Worm (Caenorhabditis elegans) whole organism, mixed stage, embryonic: Measurements from ENCODE around the gene Y49F6B.8.

ENCODE experiments used
- bed-3 ChIP-seq: fragments of 200-800 bp; sonication (Bioruptor generic); optimal IDR thresholded peaks from 3 replicates; lab custom pipeline; 2018; ENCODE audit warnings: mild to moderate bottlenecking, missing genetic modification characterization, moderate library complexity, missing compliant biosample characterization
- ces-1 ChIP-seq: fragments of 150-350 bp; optimal IDR thresholded peaks from 2 replicates; lab custom pipeline; 2014; ENCODE audit warnings: missing biosample characterization, missing genetic modification reagents, missing genetic modification characterization
- cnd-1 ChIP-seq: fragments of 200-800 bp; sonication (Bioruptor generic); optimal IDR thresholded peaks from 2 replicates; lab custom pipeline; 2018; ENCODE audit warnings: mild to moderate bottlenecking, missing genetic modification characterization, missing compliant biosample characterization
- elt-1 ChIP-seq: sonication (generic microtip); optimal IDR thresholded peaks from 2 replicates; lab custom pipeline; 2017; ENCODE audit warnings: missing genetic modification characterization, mild to moderate bottlenecking, missing compliant biosample characterization, antibody characterized with exemption, moderate library complexity, borderline replicate concordance; ENCODE audit not compliant: insufficient read depth
- elt-3 ChIP-seq: fragments of 150-350 bp; optimal IDR thresholded peaks from 2 replicates; lab custom pipeline; 2014; ENCODE audit warnings: missing biosample characterization, missing genetic modification characterization
- lin-13 ChIP-seq: fragments of 150-350 bp; optimal IDR thresholded peaks from 2 replicates; lab custom pipeline; 2014; ENCODE audit warnings: missing biosample characterization, missing genetic modification characterization
- mep-1 ChIP-seq: fragments of 150-350 bp; optimal IDR thresholded peaks from 2 replicates; lab custom pipeline; 2017; ENCODE audit warnings: missing biosample characterization, missing genetic modification reagents, missing genetic modification characterization, inconsistent platforms
- nhr-28 ChIP-seq: fragments of 150-350 bp; optimal IDR thresholded peaks from 2 replicates; lab custom pipeline; 2014; ENCODE audit warnings: missing biosample characterization, missing genetic modification characterization
- sem-2 ChIP-seq: fragments of 200-800 bp; sonication (Bioruptor generic); optimal IDR thresholded peaks from 2 replicates; lab custom pipeline; 2018; ENCODE audit warnings: mild to moderate bottlenecking, missing genetic modification characterization, missing compliant biosample characterization
- snpc-4 ChIP-seq: fragments of 150-350 bp; optimal IDR thresholded peaks from 2 replicates; lab custom pipeline; 2014; ENCODE audit warnings: missing biosample characterization, missing genetic modification characterization
- unc-39 ChIP-seq: fragments of 150-350 bp; optimal IDR thresholded peaks from 2 replicates; lab custom pipeline; 2014; ENCODE audit warnings: missing biosample characterization, missing genetic modification characterization

- TF ChIP-seq unc-39 (no peak), elt-1 (tag; lab: Kevin White, UChicago) (no peak), elt-3 (tag; lab: Kevin White, UChicago) (no peak), nhr-28 (tag; lab: Kevin White, UChicago) (no peak), mep-1 (tag; lab: Kevin White, UChicago) (no peak), ces-1 (GFP tag; lab: Kevin White, UChicago) (no peak), bed-3 (GFP tag; lab: Kevin White, UChicago) (no peak), lin-13 (tag; lab: Kevin White, UChicago) (no peak), snpc-4 (tag; lab: Kevin White, UChicago) (no peak), cnd-1 (tag; lab: Kevin White, UChicago) (no peak), sem-2 (no peak)
These were observed 34.0 kb upstream of the Y49F6B.8 start, which contains the start of the genes Y49F6B.14 and clec-125 for ce11 chrII:3515384-3516053.
